Worm (Caenorhabditis elegans): Measurements from ENCODE around the gene ttr-12.
"Not testable (repeated sequence)": the region's sequence is repeated elsewhere in the genome, so short reads cannot be mapped to it uniquely, and the experiment has no call there.

The ttr-12 gene

DNA sequence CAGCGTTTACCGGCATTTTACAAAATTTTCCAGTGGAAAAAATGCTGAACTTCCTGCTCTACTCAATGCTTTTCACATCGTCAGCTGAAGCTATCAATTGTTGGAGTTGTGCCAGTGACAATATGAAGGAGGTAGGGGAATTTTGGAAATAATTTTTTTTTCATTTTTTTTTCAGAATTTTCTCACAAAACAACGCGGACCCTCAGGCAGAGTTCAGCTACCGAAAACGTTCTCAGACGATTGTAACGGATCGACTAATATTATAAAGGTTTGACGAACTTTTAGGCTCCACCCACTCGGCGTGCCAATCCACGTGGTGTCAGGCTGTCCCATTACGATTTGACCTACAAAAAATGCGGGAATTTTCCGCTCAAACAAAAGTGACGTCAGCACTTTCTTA, 29.1 kb downstream of the ttr-12 start, which contains the start of gene F26F2.8:
F26F2.8 (plus strand) TSS at position 13 of the 400 bp plus-strand sequence.
- TF ChIP-seq nhr-129 (tag; optimal IDR thresholded peaks at IDR 0.05) (no peak), R02D3.7 (tag; optimal IDR thresholded peaks at IDR 0.05) (no peak), ama-1 (optimal IDR thresholded peaks at IDR 0.05) (no peak), aly-2 (tag; optimal IDR thresholded peaks at IDR 0.05) (no peak), nhr-21 (tag; optimal IDR thresholded peaks at IDR 0.05) (no peak), sma-9 (GFP tag; optimal IDR thresholded peaks at IDR 0.05) (no peak), sma-9 (tag; optimal IDR thresholded peaks at IDR 0.05) (no peak), elt-1 (tag; optimal IDR thresholded peaks at IDR 0.05) (no peak), mdl-1 (tag; optimal IDR thresholded peaks at IDR 0.05) (no peak), nhr-11 (tag; optimal IDR thresholded peaks at IDR 0.05) (no peak), lin-11 (tag; optimal IDR thresholded peaks at IDR 0.05) (no peak), unc-55 (GFP tag; optimal IDR thresholded peaks at IDR 0.05) (no peak), mbf-1 (tag; optimal IDR thresholded peaks at IDR 0.05) (no peak), ztf-4 (tag; optimal IDR thresholded peaks at IDR 0.05) (no peak), peb-1 (tag; optimal IDR thresholded peaks at IDR 0.05) (no peak), nhr-12 (tag; optimal IDR thresholded peaks at IDR 0.05) (no peak), nhr-6 (tag; optimal IDR thresholded peaks at IDR 0.05) (no peak), unc-62 (GFP tag; optimal IDR thresholded peaks at IDR 0.05) (no peak), zag-1 (tag; optimal IDR thresholded peaks at IDR 0.05) (no peak), skn-1 (tag; optimal IDR thresholded peaks at IDR 0.05) (no peak), elt-3 (tag; optimal IDR thresholded peaks at IDR 0.05) (no peak)

DNA sequence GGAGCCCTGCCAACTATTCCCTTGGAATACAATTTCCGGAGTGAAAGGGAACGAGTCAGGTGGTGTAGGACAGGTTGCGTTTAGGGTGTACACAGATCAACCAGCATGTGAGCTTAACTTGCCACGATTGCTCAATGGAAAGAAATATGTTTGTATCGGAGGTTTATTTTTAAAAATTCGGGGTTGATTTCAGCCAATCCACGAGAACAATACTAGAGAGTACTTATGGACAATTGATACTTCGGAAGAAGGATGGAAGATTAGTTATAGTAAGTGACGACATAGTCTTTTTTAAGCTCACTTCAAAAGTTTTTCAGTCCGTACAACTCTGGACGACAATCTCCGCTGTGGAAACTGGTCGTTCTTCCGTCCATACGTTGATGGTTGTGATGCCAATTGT, 33.7 kb downstream of the ttr-12 start:
- TF ChIP-seq unc-55 (GFP tag; optimal IDR thresholded peaks at IDR 0.05), result no peak
- TF ChIP-seq ceh-16 (tag; optimal IDR thresholded peaks at IDR 0.05), result no peak
- TF ChIP-seq nhr-129 (tag; optimal IDR thresholded peaks at IDR 0.05), result no peak
- no peak for TF ChIP-seq nhr-25 (tag; optimal IDR thresholded peaks at IDR 0.05)
- no peak for TF ChIP-seq fos-1 (tag; optimal IDR thresholded peaks at IDR 0.05)
- TF ChIP-seq lin-11 (tag; optimal IDR thresholded peaks at IDR 0.05), result no peak
- no peak for TF ChIP-seq unc-62 (GFP tag; optimal IDR thresholded peaks at IDR 0.05)
- no peak for TF ChIP-seq sma-9 (GFP tag; optimal IDR thresholded peaks at IDR 0.05)
- TF ChIP-seq sma-9 (tag; optimal IDR thresholded peaks at IDR 0.05), result no peak
- no peak for TF ChIP-seq ZK546.5 (tag; optimal IDR thresholded peaks at IDR 0.05)
- no peak for TF ChIP-seq nhr-23 (tag; optimal IDR thresholded peaks at IDR 0.05)
- TF ChIP-seq ceh-82 (tag; optimal IDR thresholded peaks at IDR 0.05), result no peak
- no peak for TF ChIP-seq ztf-4 (tag; optimal IDR thresholded peaks at IDR 0.05)
- no peak for TF ChIP-seq Y55F3AM.14 (GFP tag; optimal IDR thresholded peaks at IDR 0.05)
- TF ChIP-seq mdl-1 (tag; optimal IDR thresholded peaks at IDR 0.05), result no peak
- no peak for TF ChIP-seq nhr-12 (tag; optimal IDR thresholded peaks at IDR 0.05)

DNA sequence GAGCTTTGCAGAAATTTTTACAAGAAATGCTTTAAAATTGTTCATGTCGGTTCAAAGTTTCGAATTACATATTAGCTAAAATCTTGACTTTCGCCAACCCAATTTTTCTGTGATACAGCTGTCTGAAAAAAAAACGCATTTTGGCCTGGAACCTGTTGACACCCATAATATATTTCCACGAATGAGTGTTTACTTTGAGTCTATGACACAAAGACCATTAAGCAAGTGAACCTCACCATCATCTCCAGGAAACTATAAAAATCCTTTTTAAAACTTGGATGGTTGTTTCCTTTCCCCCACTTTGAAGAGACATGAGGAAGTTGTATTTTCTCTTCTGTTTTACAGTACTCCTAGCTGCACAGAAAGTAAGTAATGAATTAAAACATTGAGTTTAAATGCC, 34.3 kb downstream of the ttr-12 start, which contains the start of gene clec-263:
clec-263 (plus strand) TSS at position 301 of the 400 bp plus-strand sequence.
- TF ChIP-seq unc-55 (GFP tag; optimal IDR thresholded peaks at IDR 0.05) (no peak), nhr-6 (tag; optimal IDR thresholded peaks at IDR 0.05) (no peak), sma-9 (GFP tag; optimal IDR thresholded peaks at IDR 0.05) (no peak), sma-9 (tag; optimal IDR thresholded peaks at IDR 0.05) (no peak), sma-3 (GFP tag; optimal IDR thresholded peaks at IDR 0.05) (no peak), egl-27 (tag; optimal IDR thresholded peaks at IDR 0.05) (no peak), C34F6.9 (tag; optimal IDR thresholded peaks at IDR 0.05) (no peak), Y55F3AM.14 (GFP tag; optimal IDR thresholded peaks at IDR 0.05) (no peak), nhr-12 (tag; optimal IDR thresholded peaks at IDR 0.05) (no peak), ceh-16 (tag; optimal IDR thresholded peaks at IDR 0.05) (no peak), elt-3 (tag; optimal IDR thresholded peaks at IDR 0.05) (no peak)

DNA sequence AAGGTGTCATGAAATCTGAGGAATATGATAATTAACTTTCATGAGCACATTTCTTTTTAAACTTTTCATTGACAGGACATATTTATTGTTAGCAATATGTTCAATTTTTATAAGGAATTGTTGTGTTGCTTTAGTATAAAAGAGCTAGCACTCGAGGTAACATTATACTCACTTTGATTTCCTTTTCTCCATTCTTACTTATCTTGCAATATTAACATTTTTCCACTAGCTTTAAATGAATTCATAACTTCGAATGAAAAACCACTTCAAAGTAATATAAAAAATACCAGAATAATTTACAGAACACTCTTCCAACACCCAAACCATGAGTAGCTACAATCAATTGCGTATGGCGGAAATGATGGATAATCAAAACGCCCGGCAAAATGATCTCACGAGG, 35.2 kb downstream of the ttr-12 start, which contains the start of gene F26F2.5:
F26F2.5 (plus strand) TSS at position 301 of the 400 bp plus-strand sequence.
- no peak for TF ChIP-seq nhr-237 (tag; optimal IDR thresholded peaks at IDR 0.05)
- TF ChIP-seq peb-1 (tag; optimal IDR thresholded peaks at IDR 0.05), result no peak
- no peak for TF ChIP-seq lin-11 (tag; optimal IDR thresholded peaks at IDR 0.05)
- TF ChIP-seq nhr-129 (tag; optimal IDR thresholded peaks at IDR 0.05), result no peak
- no peak for TF ChIP-seq unc-62 (GFP tag; optimal IDR thresholded peaks at IDR 0.05)
- TF ChIP-seq snpc-4 (tag; optimal IDR thresholded peaks at IDR 0.05), result no peak
- no peak for TF ChIP-seq zag-1 (tag; optimal IDR thresholded peaks at IDR 0.05)
- TF ChIP-seq R02D3.7 (tag; optimal IDR thresholded peaks at IDR 0.05), result no peak
- no peak for TF ChIP-seq ztf-4 (tag; optimal IDR thresholded peaks at IDR 0.05)

DNA sequence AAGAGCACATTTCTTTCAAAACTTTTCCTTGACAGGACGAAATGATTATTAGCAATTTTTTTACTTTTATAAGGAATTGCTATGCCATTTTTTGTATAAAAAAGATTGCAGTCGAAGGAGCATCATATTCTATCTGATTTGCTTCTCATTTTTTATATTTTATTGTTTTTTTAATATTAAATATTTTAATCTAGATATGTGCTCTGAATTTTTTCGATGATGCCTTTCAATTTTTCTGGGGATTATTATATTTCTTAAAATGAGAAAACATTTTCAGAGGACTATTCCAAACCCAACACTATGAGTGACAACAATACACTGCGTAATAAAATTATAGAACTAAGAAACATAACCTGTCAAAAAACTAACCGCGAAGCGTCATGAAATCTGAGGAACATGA, 39.6 kb downstream of the ttr-12 start, which contains the start of gene F26F2.4:
F26F2.4 (plus strand) TSS at position 301 of the 400 bp plus-strand sequence.
- not testable (repeated sequence) for TF ChIP-seq sma-9 (GFP tag; optimal IDR thresholded peaks at IDR 0.05); sma-9 (tag; optimal IDR thresholded peaks at IDR 0.05); nhr-23 (tag; optimal IDR thresholded peaks at IDR 0.05); mab-5 (tag; optimal IDR thresholded peaks at IDR 0.05)

All from whole organism, L2 larva.